Worm (Caenorhabditis elegans): ENCODE results near the gene clec-48.

ce11 chrV:18125075-18125474 lies 32.8 kb upstream of the clec-48 start, which contains the start of gene fbxa-210:
- TF ChIP-seq attf-6 (GFP tag; IDR thresholded peaks at IDR 0.05) (no peak), atf-7 (tag; optimal IDR thresholded peaks at IDR 0.05) (no peak), fkh-3 (tag; optimal IDR thresholded peaks at IDR 0.05) (no peak), Y95B8A.8 (GFP tag; IDR thresholded peaks at IDR 0.05) (no peak), lin-35 (GFP tag; optimal IDR thresholded peaks at IDR 0.05) (no peak), tlf-1 (GFP tag; optimal IDR thresholded peaks at IDR 0.05) (no peak)

Measured in whole organism, young adult.